Worm (Caenorhabditis elegans) whole organism, early embryonic: ENCODE data around the gene pbo-5.

Experiments
- ama-1 ChIP-seq: fragments of 150-350 bp; optimal IDR thresholded peaks from 2 replicates; lab custom pipeline; 2014
- flt-1 ChIP-seq: fragments of 200-800 bp; sonication (Bioruptor generic); IDR thresholded peaks from 2 replicates; pipeline ENCODE4 v1.3.6; 2022; ENCODE audit warnings: missing genetic modification characterization, missing compliant biosample characterization
- hmbx-1 ChIP-seq: sonication (generic microtip); optimal IDR thresholded peaks from 2 replicates; lab custom pipeline; 2016; ENCODE audit warnings: mild to moderate bottlenecking, missing genetic modification characterization, missing compliant biosample characterization

- no peak for TF ChIP-seq hmbx-1 (tag; lab: Kevin White, UChicago)
- TF ChIP-seq flt-1 (GFP tag; lab: Robert Waterston, UW): no peak
- TF ChIP-seq ama-1 (lab: Kevin White, UChicago): no peak
Observed at ce11 chrV:20915186-20915585, at the start of gene pbo-5.
